Fruit fly (Drosophila melanogaster): ENCODE results near the gene Rab11.

The Rab11 gene

DNA sequence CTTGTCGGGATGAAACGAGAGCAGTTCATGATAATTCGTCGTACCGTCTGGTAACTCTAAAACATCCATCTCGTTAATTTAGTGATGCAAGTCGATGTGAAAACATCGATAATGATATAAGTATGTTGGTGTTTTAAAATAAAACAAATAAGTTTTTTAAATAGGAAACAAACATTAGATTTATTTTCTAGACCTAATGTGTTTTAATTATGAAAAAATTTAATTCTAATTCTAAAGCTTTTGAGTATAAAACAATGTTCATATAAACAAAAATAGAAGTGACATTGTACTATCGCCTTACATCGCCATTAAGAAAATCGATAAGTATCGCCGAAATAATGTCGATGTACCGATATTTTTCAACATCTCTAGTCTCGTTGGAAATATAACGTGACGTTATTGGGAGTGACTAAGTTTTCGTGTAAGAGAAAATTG lies at the start of gene Rab11 (continued):
- TF ChIP-seq cg (GFP tag; optimal IDR thresholded peaks at IDR 0.05): no peak
- peak; percentile 35 for TF ChIP-seq CG13624 (GFP tag; optimal IDR thresholded peaks at IDR 0.05)
- TF ChIP-seq mam (GFP tag; optimal IDR thresholded peaks at IDR 0.05): peak; percentile 35
- peak; percentile 91 for TF ChIP-seq vnd (GFP tag; IDR thresholded peaks at IDR 0.05; ENCODE audit: partially characterized antibody)
- peak; percentile 80 for TF ChIP-seq Opbp (GFP tag; IDR thresholded peaks at IDR 0.05; ENCODE audit: partially characterized antibody)
- TF ChIP-seq sd (tag; optimal IDR thresholded peaks at IDR 0.05): peak; percentile 21
- peak; percentile 14 for TF ChIP-seq Ets97D (GFP tag; optimal IDR thresholded peaks at IDR 0.05)
- no peak for TF ChIP-seq fd64A (GFP tag; optimal IDR thresholded peaks at IDR 0.05)
- peak; percentile 21 for TF ChIP-seq CG8388 (GFP tag; optimal IDR thresholded peaks at IDR 0.05)
- no peak for TF ChIP-seq lov (optimal IDR thresholded peaks at IDR 0.05)
- TF ChIP-seq lov (GFP tag; IDR thresholded peaks at IDR 0.05): no peak
- peak; percentile 71 for TF ChIP-seq Xbp1 (GFP tag; optimal IDR thresholded peaks at IDR 0.05)
- peak; percentile 20 for TF ChIP-seq fu2 (GFP tag; optimal IDR thresholded peaks at IDR 0.05)
- TF ChIP-seq CG8290 (GFP tag; optimal IDR thresholded peaks at IDR 0.05): peak; percentile 68
- peak; percentile 24 to 68 for TF ChIP-seq CG8290 (tag; optimal IDR thresholded peaks at IDR 0.05)
- TF ChIP-seq maf-S (GFP tag; optimal IDR thresholded peaks at IDR 0.05): no peak
- peak; percentile 91 for TF ChIP-seq Sry-δ (GFP tag; optimal IDR thresholded peaks at IDR 0.05)
- 0 out of 3 replicates have a peak, but pooled peaks have one; percentile 25 for TF ChIP-seq CG11695 (GFP tag; IDR thresholded peaks at IDR 0.05)
- TF ChIP-seq twi (tag; optimal IDR thresholded peaks at IDR 0.05): peak; percentile 11
- TF ChIP-seq cas (GFP tag; IDR thresholded peaks at IDR 0.05): no peak
- TF ChIP-seq CG10462 (GFP tag; optimal IDR thresholded peaks at IDR 0.05): peak; percentile 2
- TF ChIP-seq CG12942 (GFP tag; optimal IDR thresholded peaks at IDR 0.05): peak; percentile 2
- no peak for TF ChIP-seq dm (GFP tag; optimal IDR thresholded peaks at IDR 0.05)
- peak; percentile 5; the same call in 1 of the 3 replicates for TF ChIP-seq jigr1 (GFP tag; IDR thresholded peaks at IDR 0.05)
- no peak for TF ChIP-seq aop (GFP tag; IDR thresholded peaks at IDR 0.05)
- peak in 1 of 2 experiments; percentile 47 for TF ChIP-seq dpn (GFP tag; optimal IDR thresholded peaks at IDR 0.05)
- TF ChIP-seq CG7556 (GFP tag; optimal IDR thresholded peaks at IDR 0.05): peak; percentile 42
- TF ChIP-seq NK7.1 (GFP tag; optimal IDR thresholded peaks at IDR 0.05): no peak
- no peak for TF ChIP-seq BtbVII (GFP tag; optimal IDR thresholded peaks at IDR 0.05)
- no peak for TF ChIP-seq fd102C (GFP tag; optimal IDR thresholded peaks at IDR 0.05)
- TF ChIP-seq chinmo (GFP tag; IDR thresholded peaks at IDR 0.05; ENCODE audit: partially characterized antibody): peak; percentile 61; the same call in 3 of the 4 replicates
- 0 out of 2 replicates have a peak, but pooled peaks have one; percentile 14 for TF ChIP-seq Ada2b (GFP tag; IDR thresholded peaks at IDR 0.05)
- peak; percentile 10 for TF ChIP-seq scrt (GFP tag; optimal IDR thresholded peaks at IDR 0.05)
- peak; percentile 94 for TF ChIP-seq Scr (GFP tag; IDR thresholded peaks at IDR 0.05; ENCODE audit: partially characterized antibody)
- peak; percentile 40 for TF ChIP-seq Asciz (GFP tag; optimal IDR thresholded peaks at IDR 0.05)
- peak; percentile 27 for TF ChIP-seq Dad (GFP tag; optimal IDR thresholded peaks at IDR 0.05)
- TF ChIP-seq CG9817 (tag; optimal IDR thresholded peaks at IDR 0.05): peak; percentile 40
- TF ChIP-seq CG34376 (GFP tag; optimal IDR thresholded peaks at IDR 0.05): peak; percentile 60
- no peak for TF ChIP-seq btn (GFP tag; optimal IDR thresholded peaks at IDR 0.05)
- peak; percentile 53 for TF ChIP-seq ind (GFP tag; optimal IDR thresholded peaks at IDR 0.05)
- TF ChIP-seq CG16815 (GFP tag; optimal IDR thresholded peaks at IDR 0.05): peak; percentile 3
- TF ChIP-seq ab (GFP tag; optimal IDR thresholded peaks at IDR 0.05): no peak
- no peak for TF ChIP-seq CG11093 (GFP tag; IDR thresholded peaks at IDR 0.05)
- peak; percentile 61 for TF ChIP-seq grau (tag; optimal IDR thresholded peaks at IDR 0.05)
- peak; percentile 8 for TF ChIP-seq Ets65A (GFP tag)
- peak; percentile 84 for TF ChIP-seq unc-4 (GFP tag; IDR thresholded peaks at IDR 0.05; ENCODE audit: partially characterized antibody)
- peak; percentile 77 for TF ChIP-seq mld (GFP tag; IDR thresholded peaks at IDR 0.05; ENCODE audit: partially characterized antibody)
- no peak for TF ChIP-seq dimm (GFP tag; IDR thresholded peaks at IDR 0.05)
- TF ChIP-seq CG17361 (GFP tag; IDR thresholded peaks at IDR 0.05): peak; percentile 68; the same call in 2 of the 3 replicates
- TF ChIP-seq ash1 (GFP tag; optimal IDR thresholded peaks at IDR 0.05): no peak
- no peak for TF ChIP-seq CG10274 (GFP tag; optimal IDR thresholded peaks at IDR 0.05)

Data from whole organism, embryonic.